Worm (Caenorhabditis elegans) whole organism, young adult: ENCODE results near the gene Y62H9A.16.
A peak's percentile ranks its signal among the peaks of the same experiment; 100 is the strongest.

ENCODE experiments used
- D2030.7 ChIP-seq: fragments of 200-800 bp; sonication (Bioruptor generic); IDR thresholded peaks from 2 replicates; pipeline ENCODE4 v1.3.6; 2022; ENCODE audit warnings: missing genetic modification reagents, missing genetic modification characterization, missing compliant biosample characterization
- F10E7.11 ChIP-seq: sonication (generic microtip); optimal IDR thresholded peaks from 2 replicates; lab custom pipeline; 2017; ENCODE audit warnings: mild to moderate bottlenecking, missing genetic modification characterization, moderate library complexity, missing compliant biosample characterization
- F23B12.7 ChIP-seq: sonication (generic microtip); optimal IDR thresholded peaks from 2 replicates; lab custom pipeline; 2017; ENCODE audit warnings: missing genetic modification characterization, mild to moderate bottlenecking, missing compliant biosample characterization, antibody characterized with exemption, moderate library complexity; ENCODE audit not compliant: insufficient read depth
- F37B4.10 ChIP-seq: fragments of 200-800 bp; sonication (Bioruptor generic); IDR thresholded peaks from 2 replicates; pipeline ENCODE4 v1.3.6; 2022; ENCODE audit warnings: missing genetic modification characterization, missing compliant biosample characterization
- F39B2.1 ChIP-seq: fragments of 200-800 bp; sonication (Bioruptor generic); IDR thresholded peaks from 2 replicates; pipeline ENCODE4 v1.3.6; 2022; ENCODE audit warnings: missing genetic modification reagents, missing genetic modification characterization, missing compliant biosample characterization
- F49E8.2 ChIP-seq: sonication (generic microtip); optimal IDR thresholded peaks from 3 replicates; lab custom pipeline; 2017; ENCODE audit warnings: missing genetic modification characterization, mild to moderate bottlenecking, missing compliant biosample characterization, antibody characterized with exemption, moderate library complexity; ENCODE audit not compliant: insufficient read depth
- K11D2.4 ChIP-seq: fragments of 200-800 bp; sonication (Bioruptor generic); IDR thresholded peaks from 2 replicates; pipeline ENCODE4 v1.3.6; 2022; ENCODE audit warnings: missing genetic modification reagents, missing genetic modification characterization, missing compliant biosample characterization
- K12H6.12 ChIP-seq: fragments of 200-800 bp; sonication (Bioruptor generic); optimal IDR thresholded peaks from 2 replicates; lab custom pipeline; 2018; ENCODE audit warnings: mild to moderate bottlenecking, missing genetic modification characterization, missing compliant biosample characterization
- Y53F4B.3 ChIP-seq: fragments of 200-800 bp; sonication (Bioruptor generic); IDR thresholded peaks from 2 replicates; pipeline ENCODE4 v1.3.6; 2022; ENCODE audit warnings: missing genetic modification reagents, missing genetic modification characterization, missing compliant biosample characterization
- ZK185.1 ChIP-seq: sonication (generic microtip); optimal IDR thresholded peaks from 2 replicates; lab custom pipeline; 2016; ENCODE audit warnings: mild to moderate bottlenecking, missing genetic modification characterization, missing compliant biosample characterization; ENCODE audit not compliant: poor library complexity, severe bottlenecking
- ama-1 ChIP-seq, 3 experiments: fragments of 150-350 bp in 1 of 3; sonication (generic microtip) in 2 of 3; optimal IDR thresholded peaks; 2 replicates each; lab custom pipeline; 2014 to 2018; ENCODE audit warnings: missing biosample characterization in 2 of 3, missing genetic modification characterization in 2 of 3, missing genetic modification reagents in 2 of 3
- aptf-2 ChIP-seq: fragments of 200-800 bp; sonication (Bioruptor generic); conservative IDR thresholded peaks from 2 replicates; pipeline ENCODE4 v1.3.6; 2022; ENCODE audit warnings: missing genetic modification reagents, missing genetic modification characterization, missing compliant biosample characterization
- atf-7 ChIP-seq: sonication (generic microtip); optimal IDR thresholded peaks from 2 replicates; lab custom pipeline; 2017; ENCODE audit warnings: mild to moderate bottlenecking, missing genetic modification characterization, missing compliant biosample characterization
- bed-1 ChIP-seq: fragments of 200-800 bp; sonication (Bioruptor generic); IDR thresholded peaks from 2 replicates; pipeline ENCODE4 v1.3.6; 2022; ENCODE audit warnings: missing genetic modification reagents, missing genetic modification characterization, missing compliant biosample characterization
- cebp-1 ChIP-seq, 2 experiments: fragments of 200-800 bp in 1 of 2; sonication (Bioruptor generic) in 1 of 2; sonication (generic microtip) in 1 of 2; IDR thresholded peaks in 1 of 2; optimal IDR thresholded peaks in 1 of 2; 2 replicates each; pipeline versions ENCODE4 v1.3.6 to Lab custom; 2017 to 2022; ENCODE audit warnings: missing compliant biosample characterization in 2 of 2, missing genetic modification characterization in 2 of 2, mild to moderate bottlenecking in 1 of 2, missing genetic modification reagents in 1 of 2, moderate library complexity in 1 of 2
- ceh-100 ChIP-seq: fragments of 200-800 bp; sonication (Bioruptor generic); IDR thresholded peaks from 2 replicates; pipeline ENCODE4 v1.3.6; 2022; ENCODE audit warnings: missing genetic modification reagents, missing genetic modification characterization, missing compliant biosample characterization
- die-1 ChIP-seq: sonication (generic microtip); optimal IDR thresholded peaks from 2 replicates; lab custom pipeline; 2016; ENCODE audit warnings: missing genotype, mild to moderate bottlenecking, missing genetic modification characterization, missing compliant biosample characterization
- dox-1 ChIP-seq: fragments of 200-800 bp; sonication (Bioruptor generic); IDR thresholded peaks from 2 replicates; pipeline ENCODE4 v1.3.6; 2022; ENCODE audit warnings: missing genetic modification reagents, missing genetic modification characterization, missing compliant biosample characterization
- dpl-1 ChIP-seq: fragments of 150-350 bp; optimal IDR thresholded peaks from 2 replicates; lab custom pipeline; 2014; ENCODE audit warnings: missing biosample characterization, missing genetic modification reagents, missing genetic modification characterization
- egl-18 ChIP-seq: fragments of 200-800 bp; sonication (Bioruptor generic); IDR thresholded peaks from 2 replicates; pipeline ENCODE4 v1.3.6; 2022; ENCODE audit warnings: missing genetic modification reagents, missing genetic modification characterization, missing compliant biosample characterization
- ets-4 ChIP-seq: fragments of 200-800 bp; sonication (Bioruptor generic); optimal IDR thresholded peaks from 2 replicates; lab custom pipeline; 2018; ENCODE audit warnings: mild to moderate bottlenecking, missing genetic modification characterization, missing compliant biosample characterization
- fkh-3 ChIP-seq: sonication (generic microtip); optimal IDR thresholded peaks from 2 replicates; lab custom pipeline; 2016; ENCODE audit warnings: mild to moderate bottlenecking, missing genetic modification characterization, missing compliant biosample characterization
- hlh-26 ChIP-seq: fragments of 200-800 bp; sonication (Bioruptor generic); conservative IDR thresholded peaks from 2 replicates; pipeline ENCODE4 v1.3.6; 2022; ENCODE audit warnings: missing genetic modification reagents, missing genetic modification characterization, missing compliant biosample characterization
- hmg-1.2 ChIP-seq: fragments of 200-800 bp; sonication (Bioruptor generic); IDR thresholded peaks from 2 replicates; pipeline ENCODE4 v1.3.6; 2022; ENCODE audit warnings: missing genetic modification reagents, missing genetic modification characterization, missing compliant biosample characterization
- hrde-1 ChIP-seq: sonication (generic microtip); optimal IDR thresholded peaks from 2 replicates; lab custom pipeline; 2016; ENCODE audit warnings: missing genetic modification characterization, mild to moderate bottlenecking, missing compliant biosample characterization, moderate library complexity, missing genotype, missing genetic modification reagents, borderline replicate concordance
- lag-1 ChIP-seq: fragments of 200-800 bp; sonication (Bioruptor generic); IDR thresholded peaks from 2 replicates; pipeline ENCODE4 v1.3.6; 2022; ENCODE audit warnings: missing genetic modification reagents, missing genetic modification characterization, missing compliant biosample characterization
- lsl-1 ChIP-seq: fragments of 200-800 bp; sonication (Bioruptor generic); optimal IDR thresholded peaks from 2 replicates; lab custom pipeline; 2018; ENCODE audit warnings: mild to moderate bottlenecking, missing genetic modification characterization, moderate library complexity, missing compliant biosample characterization
- madf-8 ChIP-seq: fragments of 200-800 bp; sonication (Bioruptor generic); conservative IDR thresholded peaks from 2 replicates; pipeline ENCODE4 v1.3.6; 2022; ENCODE audit warnings: missing genetic modification reagents, missing genetic modification characterization, missing compliant biosample characterization
- mel-28 ChIP-seq: sonication (generic microtip); optimal IDR thresholded peaks from 2 replicates; lab custom pipeline; 2016; ENCODE audit warnings: borderline replicate concordance, mild to moderate bottlenecking, missing genetic modification characterization, missing compliant biosample characterization
- nhr-80 ChIP-seq: sonication (generic microtip); optimal IDR thresholded peaks from 2 replicates; lab custom pipeline; 2016; ENCODE audit warnings: missing genetic modification characterization, missing compliant biosample characterization
- rcor-1 ChIP-seq: fragments of 200-800 bp; sonication (Bioruptor generic); IDR thresholded peaks from 2 replicates; pipeline ENCODE4 v1.3.6; 2022; ENCODE audit warnings: missing genetic modification reagents, missing genetic modification characterization, missing compliant biosample characterization
- rec-8 ChIP-seq, 2 experiments: sonication (generic microtip); optimal IDR thresholded peaks; 2 replicates each; lab custom pipeline; 2016; ENCODE audit warnings: mild to moderate bottlenecking in 2 of 2, missing genetic modification characterization in 2 of 2, missing genetic modification reagents in 2 of 2, missing genotype in 2 of 2, missing biosample characterization in 1 of 2, missing compliant biosample characterization in 1 of 2, moderate library complexity in 1 of 2
- sea-2 ChIP-seq: fragments of 200-800 bp; sonication (Bioruptor generic); IDR thresholded peaks from 2 replicates; pipeline ENCODE4 v1.3.6; 2022; ENCODE audit warnings: missing genetic modification characterization, missing compliant biosample characterization
- snpc-1.1 ChIP-seq: sonication (generic microtip); optimal IDR thresholded peaks from 2 replicates; lab custom pipeline; 2017; ENCODE audit warnings: missing genetic modification characterization, mild to moderate bottlenecking, missing compliant biosample characterization, antibody characterized with exemption, moderate library complexity, missing genotype, missing genetic modification reagents; ENCODE audit not compliant: insufficient read depth
- snpc-3.4 ChIP-seq: sonication (generic microtip); optimal IDR thresholded peaks from 2 replicates; lab custom pipeline; 2017; ENCODE audit warnings: missing genetic modification characterization, mild to moderate bottlenecking, missing compliant biosample characterization, antibody characterized with exemption, moderate library complexity, missing genotype, missing genetic modification reagents
- tlf-1 ChIP-seq: fragments of 200-800 bp; sonication (Bioruptor generic); optimal IDR thresholded peaks from 2 replicates; lab custom pipeline; 2018; ENCODE audit warnings: mild to moderate bottlenecking, missing genetic modification characterization, missing compliant biosample characterization
- zfh-2 ChIP-seq: fragments of 200-800 bp; sonication (Bioruptor generic); conservative IDR thresholded peaks from 2 replicates; pipeline ENCODE4 v1.3.6; 2022; ENCODE audit warnings: missing genetic modification reagents, missing genetic modification characterization, missing compliant biosample characterization
- zim-3 ChIP-seq: sonication (generic microtip); optimal IDR thresholded peaks from 2 replicates; lab custom pipeline; 2017; ENCODE audit warnings: mild to moderate bottlenecking, missing genetic modification characterization, moderate library complexity, missing compliant biosample characterization
- ztf-28 ChIP-seq: fragments of 200-800 bp; sonication (Bioruptor generic); IDR thresholded peaks from 2 replicates; pipeline ENCODE4 v1.3.6; 2022; ENCODE audit warnings: missing genetic modification reagents, missing genetic modification characterization, missing compliant biosample characterization
- ztf-3 ChIP-seq: fragments of 200-800 bp; sonication (Bioruptor generic); optimal IDR thresholded peaks from 2 replicates; lab custom pipeline; 2018; ENCODE audit warnings: mild to moderate bottlenecking, missing genetic modification characterization, missing compliant biosample characterization

Gene Y62H9A.16

ce11 chrX:11908226-11908625 is 9.9 kb upstream of the Y62H9A.16 start:
- TF ChIP-seq ets-4 (no peak), rcor-1 (no peak), D2030.7 (GFP tag; lab: Robert Waterston, UW) (no peak), rec-8 (tag; optimal IDR thresholded peaks at IDR 0.05; lab: Kevin White, UChicago) (no peak), zim-3 (tag; lab: Kevin White, UChicago) (no peak), F23B12.7 (tag; lab: Kevin White, UChicago) (no peak), K11D2.4 (GFP tag; lab: Robert Waterston, UW) (no peak), dpl-1 (GFP tag; lab: Kevin White, UChicago) (no peak), F49E8.2 (no peak), Y53F4B.3 (no peak), madf-8 (GFP tag; lab: Robert Waterston, UW) (no peak), ZK185.1 (no peak), cebp-1 (GFP tag; IDR thresholded peaks at IDR 0.05; lab: Robert Waterston, UW) (no peak), cebp-1 (tag; optimal IDR thresholded peaks at IDR 0.05; lab: Kevin White, UChicago) (no peak), die-1 (no peak)

DNA sequence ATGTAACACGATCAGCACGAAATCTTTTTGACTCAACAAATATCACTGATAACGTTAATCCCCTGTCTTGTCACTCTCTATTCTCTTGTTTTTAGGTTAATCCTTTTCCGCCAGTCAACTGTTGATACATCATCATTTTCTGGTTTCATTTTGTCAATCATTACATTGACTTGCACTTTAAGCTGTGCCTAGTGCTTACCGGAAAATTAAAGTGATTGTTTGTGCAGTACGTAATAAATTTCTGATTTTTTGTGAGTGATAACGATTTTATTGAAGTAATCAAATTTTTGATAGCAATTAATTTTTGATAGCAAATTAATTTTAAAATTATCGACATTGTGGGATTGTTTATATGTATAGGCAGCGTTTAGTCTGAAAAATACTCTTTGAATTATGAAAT is 8.9 kb upstream of the Y62H9A.16 start:
- TF ChIP-seq lag-1 = no peak
- no peak for TF ChIP-seq tlf-1
- no peak for TF ChIP-seq hlh-26 (GFP tag; lab: Robert Waterston, UW)
- no peak for TF ChIP-seq snpc-3.4 (tag; lab: Kevin White, UChicago)
- no peak for TF ChIP-seq F49E8.2
- no peak for TF ChIP-seq egl-18 (GFP tag; lab: Robert Waterston, UW)
- no peak for TF ChIP-seq lsl-1
- no peak for TF ChIP-seq zfh-2 (GFP tag; lab: Robert Waterston, UW)
- no peak for TF ChIP-seq rec-8 (tag; optimal IDR thresholded peaks at IDR 0.05; lab: Kevin White, UChicago)
- no peak for TF ChIP-seq F37B4.10 (GFP tag; lab: Robert Waterston, UW)
- peak; percentile 66 for TF ChIP-seq nhr-80
- no peak for TF ChIP-seq bed-1
- TF ChIP-seq ets-4 = peak; percentile 35
- TF ChIP-seq dox-1 = no peak
- no peak for TF ChIP-seq snpc-1.1 (tag; lab: Kevin White, UChicago)

DNA sequence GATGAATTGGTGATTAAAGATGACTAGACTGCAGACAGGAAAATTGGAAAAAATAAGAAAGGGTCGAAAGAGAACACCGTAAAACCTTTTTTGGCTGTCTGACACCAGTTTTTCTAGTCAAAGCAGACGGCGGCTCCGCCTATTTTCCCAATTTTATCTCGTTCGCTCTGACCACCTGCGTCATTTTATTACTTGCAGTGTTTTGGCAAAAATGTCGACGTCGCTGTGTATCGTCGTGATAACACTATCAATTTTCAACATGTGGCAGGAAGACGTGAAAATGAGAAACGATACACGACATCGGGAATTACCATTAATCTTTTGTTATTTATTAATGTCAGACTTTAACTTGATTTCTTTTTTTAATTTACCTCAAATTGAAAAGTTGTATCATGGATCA is 8.0 kb upstream of the Y62H9A.16 start, which contains the start of gene Y62H9A.15:
Gene Y62H9A.15 (minus strand): TSS at position 100 of the 400 bp plus-strand sequence.
- TF ChIP-seq snpc-3.4 (tag; lab: Kevin White, UChicago) (no peak), nhr-80 (peak; percentile 15)

ce11 chrX:11913824-11914223 is 4.3 kb upstream of the Y62H9A.16 start, which contains the start of gene Y62H9A.12:
Y62H9A.12 (plus strand) TSS chrX:11914124.
- TF ChIP-seq mel-28 (tag; lab: Kevin White, UChicago) (no peak), ztf-3 (GFP tag; lab: Kevin White, UChicago) (no peak), K12H6.12 (tag; lab: Kevin White, UChicago) (no peak), fkh-3 (tag; lab: Kevin White, UChicago) (no peak), F39B2.1 (GFP tag; lab: Robert Waterston, UW) (no peak), hrde-1 (no peak), egl-18 (GFP tag; lab: Robert Waterston, UW) (no peak), ama-1 (optimal IDR thresholded peaks at IDR 0.05; lab: Kevin White, UChicago) (no peak), ama-1 (GFP tag; optimal IDR thresholded peaks at IDR 0.05; lab: Kevin White, UChicago) (no peak), hmg-1.2 (no peak), ceh-100 (no peak), F10E7.11 (tag; lab: Kevin White, UChicago) (no peak), rec-8 (tag; optimal IDR thresholded peaks at IDR 0.05; lab: Kevin White, UChicago) (no peak), dox-1 (no peak), atf-7 (tag; lab: Kevin White, UChicago) (no peak), aptf-2 (no peak), ztf-28 (no peak), sea-2 (GFP tag; lab: Robert Waterston, UW) (no peak)
